Fruit fly (Drosophila melanogaster) whole organism, embryonic: ENCODE measurements around the gene Kat60.

Experiments
- ATbp ChIP-seq: fragments of 200-800 bp; sonication (Bioruptor generic); optimal IDR thresholded peaks from 2 replicates; lab custom pipeline; 2017; ENCODE audit warnings: missing biosample characterization, mild to moderate bottlenecking, missing genetic modification characterization, missing genetic modification reagents
- Antp ChIP-seq: fragments of 200-800 bp; sonication (Bioruptor generic); optimal IDR thresholded peaks from 3 replicates; lab custom pipeline; 2016; ENCODE audit warnings: missing biosample characterization, missing genetic modification characterization
- CG1024 ChIP-seq: fragments of 200-800 bp; sonication (Bioruptor generic); IDR thresholded peaks from 2 replicates; pipeline ENCODE4 v1.3.6; 2022; ENCODE audit warnings: missing biosample characterization, missing genetic modification characterization
- CG10543 ChIP-seq: fragments of 200-800 bp; sonication (Bioruptor generic); optimal IDR thresholded peaks from 3 replicates; lab custom pipeline; 2017; ENCODE audit warnings: missing biosample characterization, mild to moderate bottlenecking, missing genetic modification characterization, moderate library complexity
- CG11504 ChIP-seq: fragments of 200-800 bp; sonication (Bioruptor generic); optimal IDR thresholded peaks from 3 replicates; lab custom pipeline; 2019; ENCODE audit warnings: missing biosample characterization, mild to moderate bottlenecking, missing genetic modification characterization, moderate library complexity
- CG11695 ChIP-seq: fragments of 200-800 bp; sonication (Bioruptor generic); IDR thresholded peaks from 3 replicates; pipeline ENCODE4 v1.3.6; 2022; ENCODE audit warnings: missing biosample characterization, missing genetic modification characterization
- CG12769 ChIP-seq: fragments of 200-800 bp; sonication (Bioruptor generic); optimal IDR thresholded peaks from 2 replicates; lab custom pipeline; 2019; ENCODE audit warnings: missing biosample characterization, mild to moderate bottlenecking, missing genetic modification characterization, moderate library complexity
- CG1603 ChIP-seq: fragments of 200-800 bp; sonication (Bioruptor generic); optimal IDR thresholded peaks from 2 replicates; lab custom pipeline; 2019; ENCODE audit warnings: missing biosample characterization, mild to moderate bottlenecking, missing genetic modification characterization, moderate library complexity
- CG16815 ChIP-seq: fragments of 200-800 bp; sonication (Bioruptor generic); optimal IDR thresholded peaks from 3 replicates; lab custom pipeline; 2017; ENCODE audit warnings: missing biosample characterization, mild to moderate bottlenecking, missing genetic modification characterization
- CG18011 ChIP-seq: fragments of 200-800 bp; sonication (Bioruptor generic); optimal IDR thresholded peaks from 2 replicates; lab custom pipeline; 2017; ENCODE audit warnings: missing biosample characterization, missing genetic modification characterization, mild to moderate bottlenecking, moderate library complexity, missing genotype
- CG18764 ChIP-seq: fragments of 200-800 bp; sonication (Bioruptor generic); optimal IDR thresholded peaks from 3 replicates; lab custom pipeline; 2016; ENCODE audit warnings: missing biosample characterization, missing genetic modification characterization
- CG4282 ChIP-seq: fragments of 200-800 bp; sonication (Bioruptor generic); optimal IDR thresholded peaks from 2 replicates; lab custom pipeline; 2016; ENCODE audit warnings: missing biosample characterization, missing genetic modification characterization
- CG4820 ChIP-seq: fragments of 200-800 bp; sonication (Bioruptor generic); optimal IDR thresholded peaks from 3 replicates; lab custom pipeline; 2016; ENCODE audit warnings: missing biosample characterization, missing genetic modification characterization
- CG6175 ChIP-seq: fragments of 200-800 bp; sonication (Bioruptor generic); IDR thresholded peaks from 3 replicates; pipeline ENCODE4 v1.3.6; 2022; ENCODE audit warnings: missing biosample characterization, missing genetic modification characterization
- CG6854 ChIP-seq: fragments of 200-800 bp; sonication (Bioruptor generic); optimal IDR thresholded peaks from 3 replicates; lab custom pipeline; 2017; ENCODE audit warnings: missing biosample characterization, mild to moderate bottlenecking, missing genetic modification characterization
- CG7786 ChIP-seq: fragments of 200-800 bp; sonication (Bioruptor generic); optimal IDR thresholded peaks from 2 replicates; lab custom pipeline; 2016; ENCODE audit warnings: missing biosample characterization, missing genetic modification characterization
- CG9727 ChIP-seq: fragments of 200-800 bp; sonication (Bioruptor generic); optimal IDR thresholded peaks from 3 replicates; lab custom pipeline; 2017; ENCODE audit warnings: missing biosample characterization, mild to moderate bottlenecking, missing genetic modification characterization
- Chrac-16 ChIP-seq: fragments of 200-800 bp; sonication (Bioruptor generic); optimal IDR thresholded peaks from 3 replicates; lab custom pipeline; 2016; ENCODE audit warnings: missing biosample characterization, missing genetic modification characterization
- Dad ChIP-seq: fragments of 200-800 bp; sonication (Bioruptor generic); optimal IDR thresholded peaks from 3 replicates; lab custom pipeline; 2016; ENCODE audit warnings: missing biosample characterization, missing genetic modification characterization
- Drgx ChIP-seq: fragments of 200-800 bp; sonication (Bioruptor generic); IDR thresholded peaks from 2 replicates; pipeline ENCODE4 v1.3.6; 2022; ENCODE audit warnings: missing biosample characterization, missing genetic modification characterization
- Ets97D ChIP-seq: fragments of 200-800 bp; sonication (Bioruptor generic); optimal IDR thresholded peaks from 3 replicates; lab custom pipeline; 2016; ENCODE audit warnings: missing biosample characterization, missing genetic modification characterization
- Fer2 ChIP-seq: fragments of 200-800 bp; sonication (Bioruptor generic); optimal IDR thresholded peaks from 2 replicates; lab custom pipeline; 2018; ENCODE audit warnings: missing biosample characterization, mild to moderate bottlenecking, missing genetic modification characterization, moderate library complexity
- GATAe ChIP-seq: fragments of 200-800 bp; sonication (Bioruptor generic); conservative IDR thresholded peaks from 2 replicates; pipeline ENCODE4 v1.3.6; 2022; ENCODE audit warnings: missing biosample characterization, missing genetic modification characterization
- Gug ChIP-seq: fragments of 200-800 bp; sonication (Bioruptor generic); IDR thresholded peaks from 4 replicates; pipeline ENCODE4 v1.3.6; 2022; ENCODE audit warnings: missing biosample characterization, missing genetic modification characterization
- Hmr ChIP-seq: fragments of 200-800 bp; sonication (Bioruptor generic); optimal IDR thresholded peaks from 3 replicates; lab custom pipeline; 2017; ENCODE audit warnings: mild to moderate bottlenecking, missing biosample characterization, missing genetic modification reagents, missing genetic modification characterization
- Hmx ChIP-seq: fragments of 200-800 bp; sonication (Bioruptor generic); optimal IDR thresholded peaks from 2 replicates; lab custom pipeline; 2016; ENCODE audit warnings: missing biosample characterization, missing genetic modification characterization
- Med ChIP-seq: fragments of 200-800 bp; sonication (Bioruptor generic); peaks from one replicate; lab custom pipeline; 2016; ENCODE audit warnings: missing biosample characterization, missing genetic modification characterization, mild to moderate bottlenecking, inconsistent platforms, moderate library complexity
- NK7.1 ChIP-seq: fragments of 200-800 bp; sonication (Bioruptor generic); optimal IDR thresholded peaks from 3 replicates; lab custom pipeline; 2016; ENCODE audit warnings: missing biosample characterization, missing genetic modification characterization
- aop ChIP-seq: fragments of 200-800 bp; sonication (Bioruptor generic); IDR thresholded peaks from 2 replicates; pipeline ENCODE4 v1.3.6; 2022; ENCODE audit warnings: missing biosample characterization, missing genetic modification characterization
- bbx ChIP-seq: fragments of 200-800 bp; sonication (Bioruptor generic); IDR thresholded peaks from 2 replicates; pipeline ENCODE4 v1.3.6; 2022; ENCODE audit warnings: missing biosample characterization, missing genetic modification characterization; ENCODE audit not compliant: partially characterized antibody
- croc ChIP-seq: fragments of 200-800 bp; sonication (Bioruptor generic); conservative IDR thresholded peaks from 3 replicates; pipeline ENCODE4 v1.3.6; 2022; ENCODE audit warnings: missing biosample characterization, missing genetic modification characterization
- dpn ChIP-seq, 2 experiments: fragments of 200-800 bp; sonication (Bioruptor generic); optimal IDR thresholded peaks; 3 replicates each; lab custom pipeline; 2016; ENCODE audit warnings: missing biosample characterization in 2 of 2, missing genetic modification characterization in 2 of 2
- en ChIP-seq: fragments of 200-800 bp; sonication (Bioruptor generic); optimal IDR thresholded peaks from 2 replicates; lab custom pipeline; 2016; ENCODE audit warnings: missing biosample characterization, missing genetic modification characterization
- fd3F ChIP-seq: fragments of 200-800 bp; sonication (Bioruptor generic); optimal IDR thresholded peaks from 2 replicates; lab custom pipeline; 2018; ENCODE audit warnings: missing biosample characterization, mild to moderate bottlenecking, missing genetic modification characterization, moderate library complexity
- hbn ChIP-seq: fragments of 200-800 bp; sonication (Bioruptor generic); IDR thresholded peaks from 2 replicates; pipeline ENCODE4 v1.3.6; 2022; ENCODE audit warnings: missing biosample characterization, missing genetic modification characterization; ENCODE audit not compliant: partially characterized antibody
- hkb ChIP-seq, 2 experiments: fragments of 200-800 bp in 1 of 2; fragments of >200 bp in 1 of 2; sonication (Bioruptor generic) in 1 of 2; IDR thresholded peaks in 1 of 2; optimal IDR thresholded peaks in 1 of 2; 2 replicates each; pipeline versions ENCODE4 v1.3.6 to Lab custom; 2017 to 2022; ENCODE audit warnings: missing biosample characterization in 1 of 2, missing genetic modification characterization in 1 of 2
- jing ChIP-seq: fragments of 200-800 bp; sonication (Bioruptor generic); optimal IDR thresholded peaks from 2 replicates; lab custom pipeline; 2018; ENCODE audit warnings: missing biosample characterization, mild to moderate bottlenecking, missing genetic modification characterization
- ken ChIP-seq: fragments of 200-800 bp; sonication (Bioruptor generic); IDR thresholded peaks from 3 replicates; pipeline ENCODE4 v1.3.6; 2022; ENCODE audit warnings: missing biosample characterization, missing genetic modification characterization
- maf-S ChIP-seq: fragments of 200-800 bp; sonication (Bioruptor generic); optimal IDR thresholded peaks from 2 replicates; lab custom pipeline; 2016; ENCODE audit warnings: missing biosample characterization, missing genetic modification characterization
- mld ChIP-seq: fragments of 200-800 bp; sonication (Bioruptor generic); IDR thresholded peaks from 3 replicates; pipeline ENCODE4 v1.3.6; 2022; ENCODE audit warnings: missing biosample characterization, missing genetic modification characterization; ENCODE audit not compliant: partially characterized antibody
- org-1 ChIP-seq: fragments of 200-800 bp; sonication (Bioruptor generic); optimal IDR thresholded peaks from 2 replicates; lab custom pipeline; 2017; ENCODE audit warnings: missing biosample characterization, missing genetic modification characterization
- pho ChIP-seq: fragments of 200-800 bp; sonication (Bioruptor generic); optimal IDR thresholded peaks from 2 replicates; lab custom pipeline; 2016; ENCODE audit warnings: missing biosample characterization, missing genetic modification characterization
- psq ChIP-seq: fragments of 200-800 bp; sonication (Bioruptor generic); optimal IDR thresholded peaks from 2 replicates; lab custom pipeline; 2017; ENCODE audit warnings: missing biosample characterization, missing genetic modification characterization
- shn ChIP-seq: fragments of 200-800 bp; sonication (Bioruptor generic); optimal IDR thresholded peaks from 3 replicates; lab custom pipeline; 2016; ENCODE audit warnings: missing biosample characterization, missing genetic modification characterization
- ssp ChIP-seq: fragments of 200-800 bp; sonication (Bioruptor generic); IDR thresholded peaks from 2 replicates; pipeline ENCODE4 v1.3.6; 2022; ENCODE audit warnings: missing biosample characterization, missing genetic modification characterization
- tgo ChIP-seq: fragments of 200-800 bp; sonication (Bioruptor generic); IDR thresholded peaks from 3 replicates; pipeline ENCODE4 v1.3.6; 2022; ENCODE audit warnings: missing biosample characterization, missing genetic modification characterization
- trem ChIP-seq: fragments of 200-800 bp; optimal IDR thresholded peaks from 3 replicates; lab custom pipeline; 2019; ENCODE audit warnings: missing biosample characterization, mild to moderate bottlenecking, missing genetic modification characterization, moderate library complexity
- yki ChIP-seq: fragments of >200 bp; optimal IDR thresholded peaks from 3 replicates; lab custom pipeline; 2018
- zf30C ChIP-seq: fragments of 200-800 bp; sonication (Bioruptor generic); optimal IDR thresholded peaks from 3 replicates; lab custom pipeline; 2018; ENCODE audit warnings: missing biosample characterization, mild to moderate bottlenecking, missing genetic modification characterization

Gene Kat60

DNA sequence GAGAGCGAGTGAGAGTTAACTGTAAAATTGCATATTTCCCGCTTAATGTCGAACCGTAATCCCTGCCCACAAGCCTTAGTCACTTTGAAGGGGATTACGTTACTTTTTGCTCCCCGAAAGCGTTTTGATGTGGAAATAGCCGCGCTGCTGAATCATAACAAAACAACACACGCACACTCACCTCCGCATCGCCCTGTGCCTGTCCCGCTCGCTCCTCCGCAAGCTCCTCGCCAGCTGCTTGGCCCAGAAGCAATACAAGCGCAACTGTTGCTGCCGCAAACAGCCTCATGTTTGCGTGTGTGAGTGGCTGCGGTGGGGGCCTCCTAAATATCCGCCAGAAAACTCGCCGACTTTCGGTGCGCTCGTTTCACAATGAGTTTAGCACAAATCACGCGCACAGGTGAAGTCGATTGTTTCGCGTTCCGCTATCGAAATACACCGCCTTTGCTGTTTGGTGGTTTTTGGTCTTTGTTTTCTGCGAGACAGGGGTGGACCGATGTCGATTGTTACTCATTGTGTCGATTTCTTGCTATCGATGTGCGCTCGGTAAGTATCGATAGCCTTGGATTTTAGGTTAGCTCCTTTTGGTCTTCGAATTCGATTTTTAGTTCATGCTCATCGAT, 19.3 kb upstream of the Kat60 start, which contains the start of gene CtsF (continued):
- TF ChIP-seq croc (GFP tag; lab: Robert Waterston, UW) (no peak), CG18011 (GFP tag; lab: Kevin White, UChicago) (no peak), CG1024 (GFP tag; lab: Robert Waterston, UW) (no peak), Drgx (no peak), hbn (GFP tag; lab: Robert Waterston, UW) (peak; percentile 98), Hmx (GFP tag; lab: Kevin White, UChicago) (no peak), NK7.1 (GFP tag; lab: Kevin White, UChicago) (peak; percentile 8), psq (GFP tag; lab: Kevin White, UChicago) (no peak), ken (GFP tag; lab: Robert Waterston, UW) (peak; percentile 40; the same call in 1 of the 3 replicates), en (GFP tag; lab: Kevin White, UChicago) (no peak), CG4282 (peak; percentile 32), Fer2 (no peak), yki (lab: Kevin White, UChicago) (no peak), org-1 (GFP tag; lab: Kevin White, UChicago) (no peak), Hmr (GFP tag; lab: Kevin White, UChicago) (peak; percentile 67), CG16815 (no peak), jing (GFP tag; lab: Kevin White, UChicago) (no peak), CG6854 (GFP tag; lab: Kevin White, UChicago) (no peak)

DNA sequence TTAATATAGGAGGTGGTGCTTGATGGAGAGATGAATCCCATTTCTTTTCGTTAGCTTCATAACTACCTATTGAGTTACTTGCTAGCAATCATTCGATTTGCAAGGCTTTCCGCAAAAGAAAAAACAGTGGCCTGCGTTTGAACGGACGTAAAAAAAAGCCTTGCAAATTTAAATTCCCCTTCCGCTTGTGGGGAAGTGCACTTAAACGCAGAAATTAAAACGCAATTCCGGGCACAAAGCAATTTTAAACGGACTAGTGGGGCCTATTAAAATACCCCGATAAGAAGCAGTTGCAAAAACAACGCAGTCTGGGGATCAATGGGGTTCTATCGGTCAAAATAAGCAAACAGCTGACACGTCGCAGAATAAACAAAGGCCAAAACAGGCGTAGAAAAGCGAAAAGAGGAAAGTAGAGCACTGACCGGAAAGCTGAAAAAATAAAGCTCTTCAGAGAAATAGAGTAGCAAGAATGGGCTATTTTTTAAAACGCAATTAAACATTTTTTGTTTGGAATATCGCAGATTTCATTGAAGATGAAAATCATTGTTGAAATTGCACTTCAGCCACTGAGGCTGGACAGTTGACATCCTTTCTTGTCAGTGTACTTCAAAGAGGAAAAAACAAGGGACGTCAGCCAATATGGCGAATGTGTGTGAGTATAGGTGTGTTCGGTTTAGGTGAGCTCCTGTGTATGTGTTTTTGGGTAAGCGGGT, 18.7 kb upstream of the Kat60 start:
- TF ChIP-seq Gug (GFP tag; lab: Robert Waterston, UW) (0 out of 4 replicates have a peak, but pooled peaks have one; percentile 22), ssp (GFP tag; lab: Robert Waterston, UW) (no peak), dpn (GFP tag; optimal IDR thresholded peaks at IDR 0.05; lab: Kevin White, UChicago) (peak; percentile 11 to 21), shn (GFP tag; lab: Kevin White, UChicago) (peak; percentile 9), aop (GFP tag; lab: Robert Waterston, UW) (no peak), trem (tag; lab: Kevin White, UChicago) (no peak), CG18764 (GFP tag; lab: Kevin White, UChicago) (peak; percentile 31), Chrac-16 (GFP tag; lab: Kevin White, UChicago) (peak; percentile 39), pho (GFP tag; lab: Kevin White, UChicago) (peak; percentile 9), hkb (optimal IDR thresholded peaks at IDR 0.05; lab: Kevin White, UChicago) (no peak), hkb (GFP tag; IDR thresholded peaks at IDR 0.05; lab: Robert Waterston, UW) (peak; percentile 34; the same call in 1 of the 2 replicates), CG11695 (GFP tag; lab: Robert Waterston, UW) (no peak), bbx (GFP tag; lab: Robert Waterston, UW) (no peak), CG11504 (tag; lab: Kevin White, UChicago) (peak; percentile 5), tgo (GFP tag; lab: Robert Waterston, UW) (peak; percentile 25; the same call in 2 of the 3 replicates), Antp (GFP tag; lab: Kevin White, UChicago) (peak; percentile 41), CG12769 (tag; lab: Kevin White, UChicago) (no peak), CG7786 (GFP tag; lab: Kevin White, UChicago) (peak; percentile 22), ATbp (GFP tag; lab: Kevin White, UChicago) (no peak), GATAe (no peak), Med (GFP tag; lab: Kevin White, UChicago) (peak; percentile 46), fd3F (GFP tag; lab: Kevin White, UChicago) (no peak), Dad (GFP tag; lab: Kevin White, UChicago) (no peak), CG1603 (tag; lab: Kevin White, UChicago) (peak; percentile 16), mld (GFP tag; lab: Robert Waterston, UW) (no peak), CG9727 (GFP tag; lab: Kevin White, UChicago) (peak; percentile 8), CG10543 (GFP tag; lab: Kevin White, UChicago) (no peak), CG4820 (GFP tag; lab: Kevin White, UChicago) (no peak), CG6175 (GFP tag; lab: Robert Waterston, UW) (no peak), Ets97D (GFP tag; lab: Kevin White, UChicago) (no peak), zf30C (GFP tag; lab: Kevin White, UChicago) (peak; percentile 63), maf-S (GFP tag; lab: Kevin White, UChicago) (no peak)
